Worm (Caenorhabditis elegans) whole organism, midembryonic: ENCODE data around the gene ddx-46.

Experiments used
- flt-1 ChIP-seq: fragments of 200-800 bp; sonication (Bioruptor generic); IDR thresholded peaks from 2 replicates; pipeline ENCODE4 v1.3.6; 2022; ENCODE audit warnings: missing genetic modification characterization, missing compliant biosample characterization
- tab-1 ChIP-seq: fragments of 200-800 bp; sonication (Bioruptor generic); IDR thresholded peaks from 2 replicates; pipeline ENCODE4 v1.3.6; 2022; ENCODE audit warnings: missing genetic modification characterization, missing compliant biosample characterization
- ztf-23 ChIP-seq: fragments of 200-800 bp; sonication (Bioruptor generic); IDR thresholded peaks from 2 replicates; pipeline ENCODE4 v1.3.6; 2022; ENCODE audit warnings: missing genetic modification reagents, missing genetic modification characterization, missing compliant biosample characterization
- ztf-29 ChIP-seq: fragments of 200-800 bp; sonication (Bioruptor generic); IDR thresholded peaks from 2 replicates; pipeline ENCODE4 v1.3.6; 2022; ENCODE audit warnings: missing genetic modification reagents, missing genetic modification characterization, missing compliant biosample characterization

- TF ChIP-seq ztf-29 (no peak), ztf-23 (GFP tag; lab: Robert Waterston, UW) (no peak), tab-1 (no peak), flt-1 (GFP tag; lab: Robert Waterston, UW) (no peak)
These were observed 30.5 kb downstream of the ddx-46 start for ce11 chrIV:1278945-1279344.
